Worm (Caenorhabditis elegans) whole organism, young adult: ENCODE measurements around the gene npr-3.

ENCODE experiments used
- Y67H2A.10 ChIP-seq: fragments of 200-800 bp; sonication (Bioruptor generic); conservative IDR thresholded peaks from 2 replicates; pipeline ENCODE4 v1.3.6; 2022; ENCODE audit warnings: missing genetic modification reagents, missing genetic modification characterization, missing compliant biosample characterization
- attf-3 ChIP-seq: fragments of 200-800 bp; sonication (Bioruptor generic); conservative IDR thresholded peaks from 2 replicates; pipeline ENCODE4 v1.3.6; 2022; ENCODE audit warnings: missing genetic modification reagents, missing genetic modification characterization, missing compliant biosample characterization
- ets-4 ChIP-seq: fragments of 200-800 bp; sonication (Bioruptor generic); optimal IDR thresholded peaks from 2 replicates; lab custom pipeline; 2018; ENCODE audit warnings: mild to moderate bottlenecking, missing genetic modification characterization, missing compliant biosample characterization
- mxl-1 ChIP-seq: sonication (generic microtip); optimal IDR thresholded peaks from 2 replicates; lab custom pipeline; 2016; ENCODE audit warnings: missing genetic modification characterization, missing compliant biosample characterization

- TF ChIP-seq attf-3 (GFP tag; lab: Robert Waterston, UW) (no peak), Y67H2A.10 (GFP tag; lab: Robert Waterston, UW) (no peak), ets-4 (no peak), mxl-1 (tag; lab: Kevin White, UChicago) (no peak)
Measured at ce11 chrIV:11489610-11490339, 30.0 kb downstream of the npr-3 start.
